Fruit fly (Drosophila melanogaster) whole organism, embryonic: ENCODE measurements around the gene CG11842.

ENCODE experiments used
- Ada2b ChIP-seq: fragments of 200-800 bp; sonication (Bioruptor generic); IDR thresholded peaks from 2 replicates; pipeline ENCODE4 v1.3.6; 2022; ENCODE audit warnings: missing biosample characterization, missing genetic modification characterization
- Adf1 ChIP-seq: fragments of 200-800 bp; sonication (Bioruptor generic); IDR thresholded peaks from 2 replicates; pipeline ENCODE4 v1.3.6; 2022; ENCODE audit warnings: missing biosample characterization, missing genetic modification characterization
- Asciz ChIP-seq: fragments of 200-800 bp; sonication (Bioruptor generic); optimal IDR thresholded peaks from 2 replicates; lab custom pipeline; 2017; ENCODE audit warnings: missing biosample characterization, mild to moderate bottlenecking, missing genetic modification characterization, missing genetic modification reagents
- CG10267 ChIP-seq: fragments of 200-800 bp; sonication (Bioruptor generic); optimal IDR thresholded peaks from 2 replicates; lab custom pipeline; 2018; ENCODE audit warnings: missing biosample characterization, mild to moderate bottlenecking, missing genetic modification characterization, moderate library complexity
- CG10462 ChIP-seq: fragments of 200-800 bp; sonication (Bioruptor generic); optimal IDR thresholded peaks from 2 replicates; lab custom pipeline; 2016; ENCODE audit warnings: missing biosample characterization, missing genetic modification characterization
- CG10959 ChIP-seq: fragments of 200-800 bp; sonication (Bioruptor generic); IDR thresholded peaks from 2 replicates; pipeline ENCODE4 v1.3.6; 2022; ENCODE audit warnings: missing biosample characterization, missing genetic modification characterization
- CG12071 ChIP-seq: fragments of 200-800 bp; sonication (Bioruptor generic); optimal IDR thresholded peaks from 3 replicates; lab custom pipeline; 2018; ENCODE audit warnings: missing biosample characterization, mild to moderate bottlenecking, missing genetic modification characterization
- CG12236 ChIP-seq: fragments of 200-800 bp; sonication (Bioruptor generic); optimal IDR thresholded peaks from 2 replicates; lab custom pipeline; 2016; ENCODE audit warnings: missing biosample characterization, missing genetic modification characterization
- CG1233 ChIP-seq: fragments of 200-800 bp; sonication (Bioruptor generic); optimal IDR thresholded peaks from 4 replicates; lab custom pipeline; 2018; ENCODE audit warnings: missing biosample characterization, mild to moderate bottlenecking, missing genetic modification characterization
- CG12391 ChIP-seq: fragments of 200-800 bp; sonication (Bioruptor generic); optimal IDR thresholded peaks from 3 replicates; lab custom pipeline; 2018; ENCODE audit warnings: missing biosample characterization, mild to moderate bottlenecking, missing genetic modification characterization, moderate library complexity
- CG14441 ChIP-seq: fragments of 200-800 bp; sonication (Bioruptor generic); IDR thresholded peaks from 2 replicates; pipeline ENCODE4 v1.3.6; 2022; ENCODE audit warnings: missing biosample characterization, missing genetic modification characterization
- CG15269 ChIP-seq: fragments of 200-800 bp; sonication (Bioruptor generic); optimal IDR thresholded peaks from 2 replicates; lab custom pipeline; 2018; ENCODE audit warnings: missing biosample characterization, mild to moderate bottlenecking, missing genetic modification characterization, moderate library complexity
- CG15601 ChIP-seq: fragments of 200-800 bp; sonication (Bioruptor generic); optimal IDR thresholded peaks from 3 replicates; lab custom pipeline; 2019; ENCODE audit warnings: missing biosample characterization, mild to moderate bottlenecking, missing genetic modification characterization, moderate library complexity
- CG17328 ChIP-seq: fragments of 200-800 bp; sonication (Bioruptor generic); IDR thresholded peaks from 2 replicates; pipeline ENCODE4 v1.3.6; 2022; ENCODE audit warnings: missing biosample characterization, missing genetic modification characterization
- CG2875 ChIP-seq: fragments of 200-800 bp; sonication (Bioruptor generic); optimal IDR thresholded peaks from 2 replicates; lab custom pipeline; 2017; ENCODE audit warnings: missing biosample characterization, mild to moderate bottlenecking, missing genetic modification characterization, missing genetic modification reagents
- CG3995 ChIP-seq: fragments of 200-800 bp; sonication (Bioruptor generic); optimal IDR thresholded peaks from 3 replicates; lab custom pipeline; 2016; ENCODE audit warnings: missing biosample characterization, missing genetic modification characterization
- CG4328 ChIP-seq: fragments of 200-800 bp; sonication (Bioruptor generic); optimal IDR thresholded peaks from 3 replicates; lab custom pipeline; 2017; ENCODE audit warnings: missing biosample characterization, missing genetic modification reagents, missing genetic modification characterization
- CG5245 ChIP-seq: fragments of 200-800 bp; sonication (Bioruptor generic); optimal IDR thresholded peaks from 3 replicates; lab custom pipeline; 2016; ENCODE audit warnings: missing biosample characterization, missing genetic modification characterization
- CG7745 ChIP-seq: fragments of 200-800 bp; sonication (Bioruptor generic); optimal IDR thresholded peaks from 2 replicates; lab custom pipeline; 2018; ENCODE audit warnings: missing biosample characterization, mild to moderate bottlenecking, missing genetic modification characterization, moderate library complexity
- CG7786 ChIP-seq: fragments of 200-800 bp; sonication (Bioruptor generic); optimal IDR thresholded peaks from 2 replicates; lab custom pipeline; 2016; ENCODE audit warnings: missing biosample characterization, missing genetic modification characterization
- CG7928 ChIP-seq: fragments of 200-800 bp; sonication (Bioruptor generic); optimal IDR thresholded peaks from 2 replicates; lab custom pipeline; 2017; ENCODE audit warnings: missing biosample characterization, mild to moderate bottlenecking, missing genetic modification characterization
- CG9609 ChIP-seq: fragments of 200-800 bp; sonication (Bioruptor generic); optimal IDR thresholded peaks from 3 replicates; lab custom pipeline; 2016; ENCODE audit warnings: missing biosample characterization, missing genetic modification characterization
- CG9876 ChIP-seq: fragments of 200-800 bp; sonication (Bioruptor generic); optimal IDR thresholded peaks from 2 replicates; lab custom pipeline; 2016; ENCODE audit warnings: missing biosample characterization, missing genetic modification characterization
- CrebB ChIP-seq: fragments of 200-800 bp; sonication (Bioruptor generic); optimal IDR thresholded peaks from 3 replicates; lab custom pipeline; 2018; ENCODE audit warnings: missing biosample characterization, mild to moderate bottlenecking, missing genetic modification characterization
- Hand ChIP-seq: fragments of 200-800 bp; sonication (Bioruptor generic); optimal IDR thresholded peaks from 2 replicates; lab custom pipeline; 2017; ENCODE audit warnings: mild to moderate bottlenecking, missing biosample characterization, missing genetic modification reagents, missing genetic modification characterization
- HmgD ChIP-seq: fragments of 200-800 bp; sonication (Bioruptor generic); optimal IDR thresholded peaks from 3 replicates; lab custom pipeline; 2016; ENCODE audit warnings: missing biosample characterization, missing genetic modification characterization
- HmgZ ChIP-seq: fragments of 200-800 bp; sonication (Bioruptor generic); optimal IDR thresholded peaks from 2 replicates; lab custom pipeline; 2018; ENCODE audit warnings: missing biosample characterization, mild to moderate bottlenecking, missing genetic modification characterization
- Hr3 ChIP-seq: fragments of 200-800 bp; sonication (Bioruptor generic); optimal IDR thresholded peaks from 3 replicates; lab custom pipeline; 2016; ENCODE audit warnings: missing biosample characterization, missing genetic modification characterization
- Mad ChIP-seq: fragments of 200-800 bp; sonication (Bioruptor generic); optimal IDR thresholded peaks from 2 replicates; lab custom pipeline; 2016; ENCODE audit warnings: missing biosample characterization, missing genetic modification characterization
- Max ChIP-seq: fragments of 200-800 bp; sonication (Bioruptor generic); optimal IDR thresholded peaks from 2 replicates; lab custom pipeline; 2016; ENCODE audit warnings: missing biosample characterization, mild to moderate bottlenecking, missing genetic modification characterization
- Nf-YC ChIP-seq: fragments of 200-800 bp; optimal IDR thresholded peaks from 3 replicates; lab custom pipeline; 2019; ENCODE audit warnings: missing biosample characterization, mild to moderate bottlenecking, missing genetic modification characterization, moderate library complexity
- NfI ChIP-seq: fragments of 200-800 bp; sonication (Bioruptor generic); optimal IDR thresholded peaks from 3 replicates; lab custom pipeline; 2018; ENCODE audit warnings: missing biosample characterization, mild to moderate bottlenecking, missing genetic modification characterization, moderate library complexity
- TFAM ChIP-seq: fragments of 200-800 bp; sonication (Bioruptor generic); optimal IDR thresholded peaks from 2 replicates; lab custom pipeline; 2017; ENCODE audit warnings: missing biosample characterization, missing genetic modification characterization, inconsistent platforms
- Xrp1 ChIP-seq: fragments of 200-800 bp; sonication (Bioruptor generic); IDR thresholded peaks from 2 replicates; pipeline ENCODE4 v1.3.6; 2022; ENCODE audit warnings: missing biosample characterization, missing genetic modification characterization
- aop ChIP-seq: fragments of 200-800 bp; sonication (Bioruptor generic); IDR thresholded peaks from 2 replicates; pipeline ENCODE4 v1.3.6; 2022; ENCODE audit warnings: missing biosample characterization, missing genetic modification characterization
- az2 ChIP-seq: fragments of 200-800 bp; sonication (Bioruptor generic); optimal IDR thresholded peaks from 3 replicates; lab custom pipeline; 2016; ENCODE audit warnings: missing biosample characterization, missing genetic modification characterization
- ci ChIP-seq: fragments of 200-800 bp; sonication (Bioruptor generic); IDR thresholded peaks from 3 replicates; pipeline ENCODE4 v1.3.6; 2022; ENCODE audit warnings: missing biosample characterization, missing genetic modification characterization
- corto ChIP-seq: fragments of 200-800 bp; sonication (Bioruptor generic); optimal IDR thresholded peaks from 2 replicates; lab custom pipeline; 2016; ENCODE audit warnings: missing biosample characterization, mild to moderate bottlenecking, missing genetic modification characterization, moderate library complexity
- ems ChIP-seq: fragments of 200-800 bp; sonication (Bioruptor generic); optimal IDR thresholded peaks from 3 replicates; lab custom pipeline; 2016; ENCODE audit warnings: missing biosample characterization, missing genetic modification characterization
- eve ChIP-seq, 2 experiments: fragments of >200 bp; optimal IDR thresholded peaks; 2 replicates each; lab custom pipeline; 2017; ENCODE audit warnings: missing biosample characterization in 2 of 2, missing genetic modification characterization in 2 of 2
- grau ChIP-seq: fragments of 200-800 bp; optimal IDR thresholded peaks from 3 replicates; lab custom pipeline; 2019; ENCODE audit warnings: missing biosample characterization, mild to moderate bottlenecking, missing genetic modification characterization, moderate library complexity
- hb ChIP-seq: fragments of 200-800 bp; sonication (Bioruptor generic); IDR thresholded peaks from 3 replicates; pipeline ENCODE4 v1.3.6; 2022; ENCODE audit warnings: missing biosample characterization, missing genetic modification characterization; ENCODE audit not compliant: partially characterized antibody
- klu ChIP-seq: fragments of 200-800 bp; sonication (Bioruptor generic); IDR thresholded peaks from 2 replicates; pipeline ENCODE4 v1.3.6; 2022; ENCODE audit warnings: missing biosample characterization, missing genetic modification characterization
- maf-S ChIP-seq: fragments of 200-800 bp; sonication (Bioruptor generic); optimal IDR thresholded peaks from 2 replicates; lab custom pipeline; 2016; ENCODE audit warnings: missing biosample characterization, missing genetic modification characterization
- pho ChIP-seq: fragments of 200-800 bp; sonication (Bioruptor generic); optimal IDR thresholded peaks from 2 replicates; lab custom pipeline; 2016; ENCODE audit warnings: missing biosample characterization, missing genetic modification characterization
- pita ChIP-seq: fragments of 200-800 bp; sonication (Bioruptor generic); optimal IDR thresholded peaks from 2 replicates; lab custom pipeline; 2017; ENCODE audit warnings: missing biosample characterization, mild to moderate bottlenecking, missing genetic modification characterization
- rib ChIP-seq: fragments of 200-800 bp; sonication (Bioruptor generic); IDR thresholded peaks from 2 replicates; pipeline ENCODE4 v1.3.6; 2022; ENCODE audit warnings: missing biosample characterization, missing genetic modification characterization
- schlank ChIP-seq: fragments of 200-800 bp; sonication (Bioruptor generic); optimal IDR thresholded peaks from 2 replicates; lab custom pipeline; 2018; ENCODE audit warnings: missing biosample characterization, mild to moderate bottlenecking, missing genetic modification characterization
- sna ChIP-seq: fragments of 200-800 bp; sonication (Bioruptor generic); IDR thresholded peaks from 2 replicates; pipeline ENCODE4 v1.3.6; 2022; ENCODE audit warnings: missing biosample characterization, missing genetic modification characterization; ENCODE audit not compliant: partially characterized antibody
- stc ChIP-seq: fragments of 200-800 bp; sonication (Bioruptor generic); IDR thresholded peaks from 2 replicates; pipeline ENCODE4 v1.3.6; 2022; ENCODE audit warnings: missing biosample characterization, missing genetic modification characterization

The CG11842 gene

dm6 chr3R:29040526-29041195 lies 11.8 kb upstream of the CG11842 start (continued):
- TF ChIP-seq CG4328 (GFP tag; lab: Kevin White, UChicago) (peak; percentile 48), CG12071 (GFP tag; lab: Kevin White, UChicago) (no peak), aop (GFP tag; lab: Robert Waterston, UW) (no peak), CG1233 (GFP tag; lab: Kevin White, UChicago) (peak; percentile 51), CG2875 (peak; percentile 2), Ada2b (GFP tag; lab: Robert Waterston, UW) (peak; percentile 28), CG10462 (GFP tag; lab: Kevin White, UChicago) (peak; percentile 51), CG12391 (tag; lab: Kevin White, UChicago) (no peak), eve (GFP tag; optimal IDR thresholded peaks at IDR 0.05; lab: Kevin White, UChicago) (no peak), maf-S (GFP tag; lab: Kevin White, UChicago) (no peak), HmgZ (tag; lab: Kevin White, UChicago) (peak; percentile 71), Hr3 (GFP tag; lab: Kevin White, UChicago) (peak; percentile 70), stc (peak; percentile 57), pho (peak; percentile 23), CG9876 (GFP tag; lab: Kevin White, UChicago) (no peak), ci (0 out of 3 replicates have a peak, but pooled peaks have one; percentile 7), schlank (tag; lab: Kevin White, UChicago) (no peak), CG9609 (GFP tag; lab: Kevin White, UChicago) (no peak), klu (GFP tag; lab: Robert Waterston, UW) (0 out of 2 replicates have a peak, but pooled peaks have one; percentile 13), grau (tag; lab: Kevin White, UChicago) (peak; percentile 82), sna (no peak), CG7928 (GFP tag; lab: Kevin White, UChicago) (no peak), NfI (GFP tag; lab: Kevin White, UChicago) (peak; percentile 68), HmgD (no peak), Asciz (GFP tag; lab: Kevin White, UChicago) (peak; percentile 65), CG5245 (GFP tag; lab: Kevin White, UChicago) (no peak), TFAM (GFP tag; lab: Kevin White, UChicago) (no peak), pita (GFP tag; lab: Kevin White, UChicago) (no peak), Xrp1 (GFP tag; lab: Robert Waterston, UW) (peak; percentile 48; the same call in 1 of the 2 replicates), CG7745 (no peak), Adf1 (no peak), CG12236 (GFP tag; lab: Kevin White, UChicago) (no peak), corto (peak; percentile 11), ems (GFP tag; lab: Kevin White, UChicago) (no peak), CG3995 (GFP tag; lab: Kevin White, UChicago) (no peak), CrebB (tag; lab: Kevin White, UChicago) (peak; percentile 17), CG15601 (tag; lab: Kevin White, UChicago) (no peak), CG10267 (tag; lab: Kevin White, UChicago) (peak; percentile 59), Nf-YC (tag; lab: Kevin White, UChicago) (no peak), Mad (GFP tag; lab: Kevin White, UChicago) (no peak), CG14441 (peak; percentile 57), CG15269 (tag; lab: Kevin White, UChicago) (no peak), hb (GFP tag; lab: Robert Waterston, UW) (no peak), az2 (GFP tag; lab: Kevin White, UChicago) (peak; percentile 70), rib (GFP tag; lab: Robert Waterston, UW) (no peak), CG10959 (GFP tag; lab: Robert Waterston, UW) (no peak), Max (peak; percentile 22), Hand (GFP tag; lab: Kevin White, UChicago) (peak; percentile 47), CG7786 (GFP tag; lab: Kevin White, UChicago) (no peak), CG17328 (0 out of 2 replicates have a peak, but pooled peaks have one; percentile 28)
